Worm (Caenorhabditis elegans) whole organism, L2 larva: Measurements from ENCODE around the gene lmp-2.

ENCODE experiments used
- C34F6.9 ChIP-seq: fragments of 150-350 bp; optimal IDR thresholded peaks from 2 replicates; lab custom pipeline; 2014; ENCODE audit warnings: missing biosample characterization, missing genetic modification characterization
- ama-1 ChIP-seq: fragments of 150-350 bp; optimal IDR thresholded peaks from 2 replicates; lab custom pipeline; 2018; ENCODE audit warnings: inconsistent platforms
- elt-1 ChIP-seq: fragments of 150-350 bp; optimal IDR thresholded peaks from 2 replicates; lab custom pipeline; 2014; ENCODE audit warnings: missing biosample characterization, missing genetic modification characterization
- lin-13 ChIP-seq: fragments of 150-350 bp; optimal IDR thresholded peaks from 2 replicates; lab custom pipeline; 2014; ENCODE audit warnings: missing biosample characterization, missing genetic modification reagents, missing genetic modification characterization
- nhr-10 ChIP-seq: sonication (generic microtip); optimal IDR thresholded peaks from 2 replicates; lab custom pipeline; 2017; ENCODE audit warnings: missing biosample characterization, missing genetic modification characterization
- nhr-11 ChIP-seq: fragments of 150-350 bp; optimal IDR thresholded peaks from 2 replicates; lab custom pipeline; 2014; ENCODE audit warnings: missing biosample characterization, missing genetic modification characterization
- nhr-237 ChIP-seq: fragments of 150-350 bp; optimal IDR thresholded peaks from 2 replicates; lab custom pipeline; 2014; ENCODE audit warnings: missing biosample characterization, missing genetic modification characterization
- nhr-25 ChIP-seq: fragments of 150-350 bp; sonication (generic microtip); optimal IDR thresholded peaks from 3 replicates; lab custom pipeline; 2014; ENCODE audit warnings: missing biosample characterization, missing genetic modification characterization
- nhr-6 ChIP-seq: fragments of 150-350 bp; optimal IDR thresholded peaks from 2 replicates; lab custom pipeline; 2014; ENCODE audit warnings: missing biosample characterization, missing genetic modification characterization
- nhr-77 ChIP-seq: fragments of 150-350 bp; optimal IDR thresholded peaks from 2 replicates; lab custom pipeline; 2014; ENCODE audit warnings: missing biosample characterization, missing genetic modification characterization
- skn-1 ChIP-seq: sonication (generic microtip); optimal IDR thresholded peaks from 2 replicates; lab custom pipeline; 2017; ENCODE audit warnings: missing biosample characterization, missing genetic modification characterization
- unc-39 ChIP-seq: fragments of 150-350 bp; optimal IDR thresholded peaks from 2 replicates; lab custom pipeline; 2014; ENCODE audit warnings: missing biosample characterization, missing genetic modification characterization

DNA sequence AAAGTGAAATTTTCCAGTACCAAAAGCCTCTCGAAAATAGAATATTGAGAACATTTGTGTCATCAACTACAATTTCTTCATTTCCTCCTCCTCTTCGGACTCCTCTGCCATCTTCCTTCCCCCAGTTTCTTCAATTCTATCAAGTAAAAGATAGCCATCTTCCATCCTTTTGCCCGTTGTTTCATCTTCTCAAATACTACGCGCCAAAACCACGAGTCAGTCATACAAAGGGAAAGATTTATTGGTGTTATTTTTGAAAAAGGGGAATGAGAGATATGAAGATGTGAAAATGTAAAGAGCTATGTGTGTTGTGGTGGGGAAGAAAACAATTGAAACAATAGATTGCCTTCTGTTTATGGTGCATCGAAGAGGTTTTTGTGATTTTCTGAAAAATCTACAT lies 3.2 kb upstream of the lmp-2 start:
- TF ChIP-seq elt-1 (tag; lab: Kevin White, UChicago), result no peak
- TF ChIP-seq nhr-237 (tag; lab: Kevin White, UChicago), result no peak
- peak; percentile 6 for TF ChIP-seq nhr-6 (tag; lab: Kevin White, UChicago)
- peak; percentile 24 for TF ChIP-seq nhr-25 (tag; lab: Kevin White, UChicago)
- TF ChIP-seq C34F6.9, result peak; percentile 67
- TF ChIP-seq lin-13 (GFP tag; lab: Kevin White, UChicago), result peak; percentile 38
- TF ChIP-seq nhr-77, result no peak
- TF ChIP-seq ama-1, result no peak
- no peak for TF ChIP-seq unc-39
- TF ChIP-seq nhr-11, result no peak
- TF ChIP-seq skn-1 (tag; lab: Kevin White, UChicago), result no peak
- no peak for TF ChIP-seq nhr-10
